Fruit fly (Drosophila melanogaster): ENCODE data around the gene CG9121.

CG9121 gene

dm6 chr2L:5043495-5044146 is 7.2 kb downstream of the CG9121 start (continued):
- TF ChIP-seq CG2889 (GFP tag; IDR thresholded peaks at IDR 0.05) (peak; percentile 64; the same call in 1 of the 3 replicates), al (GFP tag; IDR thresholded peaks at IDR 0.05) (peak; percentile 42; the same call in 1 of the 2 replicates), gfzf (GFP tag; optimal IDR thresholded peaks at IDR 0.05) (no peak), CG11247 (GFP tag; IDR thresholded peaks at IDR 0.05) (peak; percentile 32; the same call in 1 of the 2 replicates), CG16813 (GFP tag; IDR thresholded peaks at IDR 0.05; ENCODE audit: partially characterized antibody) (no peak), HHEX (GFP tag; optimal IDR thresholded peaks at IDR 0.05) (peak; percentile 69), Dad (GFP tag; optimal IDR thresholded peaks at IDR 0.05) (no peak), Atf-2 (GFP tag; optimal IDR thresholded peaks at IDR 0.05) (no peak), CG12391 (tag; optimal IDR thresholded peaks at IDR 0.05) (peak; percentile 31), CG4854 (GFP tag; optimal IDR thresholded peaks at IDR 0.05) (no peak), CG8290 (GFP tag; optimal IDR thresholded peaks at IDR 0.05) (no peak), CG8290 (tag; optimal IDR thresholded peaks at IDR 0.05) (peak in 1 of 2 experiments; percentile 73), vvl (GFP tag; IDR thresholded peaks at IDR 0.05) (peak; percentile 20; the same call in 1 of the 2 replicates), CG13296 (GFP tag; optimal IDR thresholded peaks at IDR 0.05) (peak; percentile 7), CG10979 (tag; optimal IDR thresholded peaks at IDR 0.05) (peak; percentile 25), nmo (GFP tag; optimal IDR thresholded peaks at IDR 0.05) (peak; percentile 27), Taf1 (GFP tag; IDR thresholded peaks at IDR 0.05) (0 out of 2 replicates have a peak, but pooled peaks have one; percentile 18), mam (GFP tag; optimal IDR thresholded peaks at IDR 0.05) (peak; percentile 50), jigr1 (GFP tag; IDR thresholded peaks at IDR 0.05) (no peak), NK7.1 (GFP tag; optimal IDR thresholded peaks at IDR 0.05) (no peak), Camta (GFP tag; optimal IDR thresholded peaks at IDR 0.05) (no peak), chn (GFP tag; optimal IDR thresholded peaks at IDR 0.05) (peak; percentile 26), CG4820 (GFP tag; optimal IDR thresholded peaks at IDR 0.05) (peak; percentile 32), CG7839 (tag; optimal IDR thresholded peaks at IDR 0.05) (peak; percentile 65), phol (tag; optimal IDR thresholded peaks at IDR 0.05) (peak; percentile 34), crol (GFP tag; IDR thresholded peaks at IDR 0.05) (peak; percentile 74), fd96Cb (tag; optimal IDR thresholded peaks at IDR 0.05) (peak; percentile 31), ham (GFP tag; IDR thresholded peaks at IDR 0.05) (no peak), Kr (GFP tag; optimal IDR thresholded peaks at IDR 0.05) (no peak), btn (GFP tag; optimal IDR thresholded peaks at IDR 0.05) (no peak), lilli (GFP tag; optimal IDR thresholded peaks at IDR 0.05) (peak; percentile 57), otp (GFP tag; IDR thresholded peaks at IDR 0.05) (peak; percentile 33; the same call in 1 of the 3 replicates), dmrt99B (tag; optimal IDR thresholded peaks at IDR 0.05) (peak; percentile 50), ci (GFP tag; IDR thresholded peaks at IDR 0.05) (peak; percentile 56), CG7786 (GFP tag; optimal IDR thresholded peaks at IDR 0.05) (peak; percentile 14), repo (GFP tag; optimal IDR thresholded peaks at IDR 0.05) (no peak), Mes4 (GFP tag; optimal IDR thresholded peaks at IDR 0.05) (no peak), gsb (GFP tag; IDR thresholded peaks at IDR 0.05) (peak; percentile 50), sd (tag; optimal IDR thresholded peaks at IDR 0.05) (peak; percentile 60), az2 (GFP tag; optimal IDR thresholded peaks at IDR 0.05) (peak; percentile 53), psq (GFP tag; optimal IDR thresholded peaks at IDR 0.05) (no peak), CG12071 (GFP tag; optimal IDR thresholded peaks at IDR 0.05) (no peak), CG2875 (GFP tag; optimal IDR thresholded peaks at IDR 0.05) (no peak), CG16815 (GFP tag; optimal IDR thresholded peaks at IDR 0.05) (peak; percentile 29), Rfx (GFP tag; IDR thresholded peaks at IDR 0.05) (peak; percentile 67), Blimp-1 (GFP tag; optimal IDR thresholded peaks at IDR 0.05) (peak; percentile 14), MTF-1 (GFP tag; optimal IDR thresholded peaks at IDR 0.05; ENCODE audit: borderline replicate concordance) (no peak), CG9609 (GFP tag; optimal IDR thresholded peaks at IDR 0.05) (no peak), slou (GFP tag; optimal IDR thresholded peaks at IDR 0.05) (peak; percentile 38), rib (GFP tag; IDR thresholded peaks at IDR 0.05) (peak; percentile 50; the same call in 1 of the 2 replicates)

All from whole organism, embryonic.